Fruit fly (Drosophila melanogaster) whole organism, embryonic: ENCODE data around the gene RpL6.

ENCODE experiments used
- Blimp-1 ChIP-seq: fragments of 200-800 bp; sonication (Bioruptor generic); optimal IDR thresholded peaks from 3 replicates; lab custom pipeline; 2018; ENCODE audit warnings: missing biosample characterization, missing genetic modification characterization, mild to moderate bottlenecking, moderate library complexity, missing genetic modification reagents
- CG10267 ChIP-seq: fragments of 200-800 bp; sonication (Bioruptor generic); optimal IDR thresholded peaks from 2 replicates; lab custom pipeline; 2018; ENCODE audit warnings: missing biosample characterization, mild to moderate bottlenecking, missing genetic modification characterization, moderate library complexity
- CG10274 ChIP-seq: fragments of 200-800 bp; sonication (Bioruptor generic); optimal IDR thresholded peaks from 3 replicates; lab custom pipeline; 2017; ENCODE audit warnings: missing biosample characterization, mild to moderate bottlenecking, missing genetic modification characterization
- CG11085 ChIP-seq: fragments of 200-800 bp; sonication (Bioruptor generic); IDR thresholded peaks from 2 replicates; pipeline ENCODE4 v1.3.6; 2022; ENCODE audit warnings: missing biosample characterization, missing genetic modification characterization
- CG11398 ChIP-seq: fragments of 200-800 bp; sonication (Bioruptor generic); optimal IDR thresholded peaks from 2 replicates; lab custom pipeline; 2016; ENCODE audit warnings: missing biosample characterization, missing genetic modification characterization
- CG11560 ChIP-seq: fragments of 200-800 bp; sonication (Bioruptor generic); IDR thresholded peaks from 3 replicates; pipeline ENCODE4 v1.3.6; 2022; ENCODE audit warnings: missing biosample characterization, missing genetic modification characterization
- CG11695 ChIP-seq: fragments of 200-800 bp; sonication (Bioruptor generic); IDR thresholded peaks from 3 replicates; pipeline ENCODE4 v1.3.6; 2022; ENCODE audit warnings: missing biosample characterization, missing genetic modification characterization
- CG12942 ChIP-seq: fragments of 200-800 bp; sonication (Bioruptor generic); optimal IDR thresholded peaks from 3 replicates; lab custom pipeline; 2016; ENCODE audit warnings: missing biosample characterization, missing genetic modification characterization
- CG14014 ChIP-seq: fragments of 200-800 bp; sonication (Bioruptor generic); IDR thresholded peaks from 2 replicates; pipeline ENCODE4 v1.3.6; 2022; ENCODE audit warnings: missing biosample characterization, missing genetic modification characterization
- CG16863 ChIP-seq: fragments of 200-800 bp; sonication (Bioruptor generic); optimal IDR thresholded peaks from 3 replicates; lab custom pipeline; 2016; ENCODE audit warnings: missing biosample characterization, missing genetic modification characterization
- CG17612 ChIP-seq: fragments of 200-800 bp; sonication (Bioruptor generic); IDR thresholded peaks from 2 replicates; pipeline ENCODE4 v1.3.6; 2022; ENCODE audit warnings: missing biosample characterization, missing genetic modification characterization
- CG3065 ChIP-seq: fragments of 200-800 bp; sonication (Bioruptor generic); optimal IDR thresholded peaks from 2 replicates; lab custom pipeline; 2016; ENCODE audit warnings: missing biosample characterization, missing genetic modification characterization
- CG31365 ChIP-seq: fragments of 200-800 bp; sonication (Bioruptor generic); optimal IDR thresholded peaks from 2 replicates; lab custom pipeline; 2018; ENCODE audit warnings: missing biosample characterization, mild to moderate bottlenecking, missing genetic modification characterization
- CG34224 ChIP-seq: fragments of 200-800 bp; sonication (Bioruptor generic); IDR thresholded peaks from 3 replicates; pipeline ENCODE4 v1.3.6; 2022; ENCODE audit warnings: missing biosample characterization, missing genetic modification characterization; ENCODE audit not compliant: partially characterized antibody
- CG34376 ChIP-seq: fragments of 200-800 bp; sonication (Bioruptor generic); optimal IDR thresholded peaks from 2 replicates; lab custom pipeline; 2018; ENCODE audit warnings: missing biosample characterization, mild to moderate bottlenecking, missing genetic modification characterization
- CG34422 ChIP-seq: fragments of 200-800 bp; sonication (Bioruptor generic); IDR thresholded peaks from 3 replicates; pipeline ENCODE4 v1.3.6; 2022; ENCODE audit warnings: missing biosample characterization, missing genetic modification characterization
- CG3838 ChIP-seq: fragments of 200-800 bp; sonication (Bioruptor generic); optimal IDR thresholded peaks from 3 replicates; lab custom pipeline; 2016; ENCODE audit warnings: missing biosample characterization, missing genetic modification characterization
- CG4404 ChIP-seq: fragments of 200-800 bp; sonication (Bioruptor generic); IDR thresholded peaks from 2 replicates; pipeline ENCODE4 v1.3.6; 2022; ENCODE audit warnings: missing biosample characterization, missing genetic modification characterization
- CG5245 ChIP-seq: fragments of 200-800 bp; sonication (Bioruptor generic); optimal IDR thresholded peaks from 3 replicates; lab custom pipeline; 2016; ENCODE audit warnings: missing biosample characterization, missing genetic modification characterization
- CG7372 ChIP-seq: fragments of 200-800 bp; sonication (Bioruptor generic); IDR thresholded peaks from 2 replicates; pipeline ENCODE4 v1.3.6; 2022; ENCODE audit warnings: missing biosample characterization, missing genetic modification characterization
- Fer2 ChIP-seq: fragments of 200-800 bp; sonication (Bioruptor generic); optimal IDR thresholded peaks from 2 replicates; lab custom pipeline; 2018; ENCODE audit warnings: missing biosample characterization, mild to moderate bottlenecking, missing genetic modification characterization, moderate library complexity
- Hey ChIP-seq: fragments of 200-800 bp; sonication (Bioruptor generic); optimal IDR thresholded peaks from 3 replicates; lab custom pipeline; 2018; ENCODE audit warnings: missing biosample characterization, mild to moderate bottlenecking, missing genetic modification characterization
- Hr51 ChIP-seq, 2 experiments: fragments of 200-800 bp; sonication (Bioruptor generic); optimal IDR thresholded peaks; 2 replicates in 1 of 2; 3 replicates in 1 of 2; lab custom pipeline; 2016 to 2018; ENCODE audit warnings: missing biosample characterization in 2 of 2, missing genetic modification characterization in 2 of 2, mild to moderate bottlenecking in 1 of 2, moderate library complexity in 1 of 2
- Hsf ChIP-seq: fragments of 200-800 bp; sonication (Bioruptor generic); optimal IDR thresholded peaks from 3 replicates; lab custom pipeline; 2016; ENCODE audit warnings: missing biosample characterization, missing genetic modification characterization
- Myb ChIP-seq: fragments of 200-800 bp; sonication (Bioruptor generic); optimal IDR thresholded peaks from 2 replicates; lab custom pipeline; 2016; ENCODE audit warnings: missing biosample characterization, missing genetic modification characterization
- NFAT ChIP-seq: fragments of 200-800 bp; sonication (Bioruptor generic); IDR thresholded peaks from 2 replicates; pipeline ENCODE4 v1.3.6; 2022; ENCODE audit warnings: missing biosample characterization, missing genetic modification characterization
- Taf1 ChIP-seq: fragments of 200-800 bp; sonication (Bioruptor generic); IDR thresholded peaks from 2 replicates; pipeline ENCODE4 v1.3.6; 2022; ENCODE audit warnings: missing biosample characterization, missing genetic modification characterization
- ab ChIP-seq: fragments of 200-800 bp; sonication (Bioruptor generic); optimal IDR thresholded peaks from 2 replicates; lab custom pipeline; 2016; ENCODE audit warnings: missing biosample characterization, missing genetic modification characterization
- ase ChIP-seq: fragments of 200-800 bp; sonication (Bioruptor generic); IDR thresholded peaks from 3 replicates; pipeline ENCODE4 v1.3.6; 2022; ENCODE audit warnings: missing biosample characterization, missing genetic modification characterization
- bowl ChIP-seq: fragments of 200-800 bp; sonication (Bioruptor generic); IDR thresholded peaks from 2 replicates; pipeline ENCODE4 v1.3.6; 2022; ENCODE audit warnings: missing biosample characterization, missing genetic modification characterization
- cas ChIP-seq: fragments of 200-800 bp; sonication (Bioruptor generic); IDR thresholded peaks from 2 replicates; pipeline ENCODE4 v1.3.6; 2022; ENCODE audit warnings: missing biosample characterization, missing genetic modification characterization
- croc ChIP-seq: fragments of 200-800 bp; sonication (Bioruptor generic); conservative IDR thresholded peaks from 3 replicates; pipeline ENCODE4 v1.3.6; 2022; ENCODE audit warnings: missing biosample characterization, missing genetic modification characterization
- dmrt11E ChIP-seq: fragments of 200-800 bp; sonication (Bioruptor generic); optimal IDR thresholded peaks from 3 replicates; lab custom pipeline; 2018; ENCODE audit warnings: missing biosample characterization, mild to moderate bottlenecking, missing genetic modification characterization, moderate library complexity
- dpn ChIP-seq, 2 experiments: fragments of 200-800 bp; sonication (Bioruptor generic); optimal IDR thresholded peaks; 3 replicates each; lab custom pipeline; 2016; ENCODE audit warnings: missing biosample characterization in 2 of 2, missing genetic modification characterization in 2 of 2
- emc ChIP-seq: fragments of 200-800 bp; sonication (Bioruptor generic); optimal IDR thresholded peaks from 2 replicates; lab custom pipeline; 2016; ENCODE audit warnings: missing biosample characterization, missing genetic modification characterization
- eve ChIP-seq, 2 experiments: fragments of >200 bp; optimal IDR thresholded peaks; 2 replicates each; lab custom pipeline; 2017; ENCODE audit warnings: missing biosample characterization in 2 of 2, missing genetic modification characterization in 2 of 2
- gcm2 ChIP-seq: fragments of 200-800 bp; sonication (Bioruptor generic); optimal IDR thresholded peaks from 2 replicates; lab custom pipeline; 2016; ENCODE audit warnings: missing biosample characterization, missing genetic modification characterization
- jigr1 ChIP-seq: fragments of 200-800 bp; sonication (Bioruptor generic); IDR thresholded peaks from 3 replicates; pipeline ENCODE4 v1.3.6; 2022; ENCODE audit warnings: missing biosample characterization, missing genetic modification characterization
- lab ChIP-seq: fragments of 200-800 bp; sonication (Bioruptor generic); optimal IDR thresholded peaks from 3 replicates; lab custom pipeline; 2017; ENCODE audit warnings: missing biosample characterization, missing genetic modification characterization, mild to moderate bottlenecking, moderate library complexity, missing genetic modification reagents
- nerfin-1 ChIP-seq: fragments of 200-800 bp; sonication (Bioruptor generic); optimal IDR thresholded peaks from 3 replicates; lab custom pipeline; 2019; ENCODE audit warnings: missing biosample characterization, mild to moderate bottlenecking, missing genetic modification characterization, moderate library complexity
- nerfin-2 ChIP-seq: fragments of 200-800 bp; sonication (Bioruptor generic); IDR thresholded peaks from 2 replicates; pipeline ENCODE4 v1.3.6; 2022; ENCODE audit warnings: missing biosample characterization, missing genetic modification characterization; ENCODE audit not compliant: partially characterized antibody
- onecut ChIP-seq: fragments of 200-800 bp; sonication (Bioruptor generic); IDR thresholded peaks from 2 replicates; pipeline ENCODE4 v1.3.6; 2022; ENCODE audit warnings: missing biosample characterization, missing genetic modification characterization
- otp ChIP-seq: fragments of 200-800 bp; sonication (Bioruptor generic); IDR thresholded peaks from 3 replicates; pipeline ENCODE4, ENCODE4 v1.3.6; 2022; ENCODE audit warnings: missing biosample characterization, missing genetic modification characterization
- prd ChIP-seq, 3 experiments: fragments of >200 bp in 2 of 3; fragments of 200-800 bp in 1 of 3; sonication (Bioruptor generic) in 1 of 3; optimal IDR thresholded peaks in 2 of 3; IDR thresholded peaks in 1 of 3; 2 replicates in 2 of 3; 3 replicates in 1 of 3; pipeline versions ENCODE4 v1.3.6 to Lab custom; 2017 to 2022; ENCODE audit warnings: missing biosample characterization in 1 of 3, missing genetic modification characterization in 1 of 3
- sisA ChIP-seq: fragments of 200-800 bp; sonication (Bioruptor generic); IDR thresholded peaks from 2 replicates; pipeline ENCODE4 v1.3.6; 2022; ENCODE audit warnings: missing biosample characterization, missing genetic modification characterization
- sna ChIP-seq: fragments of 200-800 bp; sonication (Bioruptor generic); IDR thresholded peaks from 2 replicates; pipeline ENCODE4 v1.3.6; 2022; ENCODE audit warnings: missing biosample characterization, missing genetic modification characterization; ENCODE audit not compliant: partially characterized antibody
- sob ChIP-seq: fragments of 200-800 bp; sonication (Bioruptor generic); IDR thresholded peaks from 2 replicates; pipeline ENCODE4 v1.3.6; 2022; ENCODE audit warnings: missing biosample characterization, missing genetic modification characterization
- sr ChIP-seq: fragments of 200-800 bp; sonication (Bioruptor generic); IDR thresholded peaks from 3 replicates; pipeline ENCODE4 v1.3.6; 2022; ENCODE audit warnings: missing biosample characterization, missing genetic modification characterization
- ssp ChIP-seq: fragments of 200-800 bp; sonication (Bioruptor generic); IDR thresholded peaks from 2 replicates; pipeline ENCODE4 v1.3.6; 2022; ENCODE audit warnings: missing biosample characterization, missing genetic modification characterization
- sug ChIP-seq: fragments of 200-800 bp; optimal IDR thresholded peaks from 2 replicates; lab custom pipeline; 2019; ENCODE audit warnings: missing biosample characterization, mild to moderate bottlenecking, missing genetic modification characterization, moderate library complexity

RpL6 gene

dm6 chr3R:31548766-31549510 is 47.1 kb downstream of the RpL6 start (continued):
- TF ChIP-seq Hr51 (GFP tag; optimal IDR thresholded peaks at IDR 0.05; lab: Kevin White, UChicago) (no peak), CG17612 (GFP tag; lab: Robert Waterston, UW) (no peak), Blimp-1 (GFP tag; lab: Kevin White, UChicago) (peak; percentile 33), bowl (no peak), gcm2 (GFP tag; lab: Kevin White, UChicago) (no peak), dmrt11E (tag; lab: Kevin White, UChicago) (peak; percentile 47), CG34224 (no peak), Hsf (GFP tag; lab: Kevin White, UChicago) (no peak), eve (GFP tag; optimal IDR thresholded peaks at IDR 0.05; lab: Kevin White, UChicago) (no peak), CG5245 (no peak), cas (GFP tag; lab: Robert Waterston, UW) (no peak), croc (GFP tag; lab: Robert Waterston, UW) (no peak), Taf1 (GFP tag; lab: Robert Waterston, UW) (no peak), CG11085 (GFP tag; lab: Robert Waterston, UW) (no peak), otp (GFP tag; lab: Robert Waterston, UW) (peak; percentile 52; the same call in 1 of the 3 replicates), sob (GFP tag; lab: Robert Waterston, UW) (no peak), lab (no peak), CG4404 (GFP tag; lab: Robert Waterston, UW) (no peak), CG3838 (no peak), Hey (no peak), CG11695 (GFP tag; lab: Robert Waterston, UW) (no peak), NFAT (GFP tag; lab: Robert Waterston, UW) (no peak), sug (tag; lab: Kevin White, UChicago) (no peak), onecut (no peak), CG10274 (GFP tag; lab: Kevin White, UChicago) (no peak), emc (GFP tag; lab: Kevin White, UChicago) (no peak), nerfin-2 (GFP tag; lab: Robert Waterston, UW) (no peak), ase (GFP tag; lab: Robert Waterston, UW) (no peak), CG34376 (no peak), CG16863 (GFP tag; lab: Kevin White, UChicago) (no peak), CG11398 (GFP tag; lab: Kevin White, UChicago) (no peak), prd (optimal IDR thresholded peaks at IDR 0.05; lab: Kevin White, UChicago) (no peak), prd (GFP tag; IDR thresholded peaks at IDR 0.05; lab: Robert Waterston, UW) (no peak), ssp (GFP tag; lab: Robert Waterston, UW) (no peak), jigr1 (no peak), dpn (GFP tag; optimal IDR thresholded peaks at IDR 0.05; lab: Kevin White, UChicago) (no peak), sna (no peak), CG10267 (tag; lab: Kevin White, UChicago) (no peak), Myb (GFP tag; lab: Kevin White, UChicago) (no peak), CG12942 (GFP tag; lab: Kevin White, UChicago) (no peak), CG7372 (no peak), CG31365 (tag; lab: Kevin White, UChicago) (peak; percentile 22), sr (GFP tag; lab: Robert Waterston, UW) (no peak), sisA (GFP tag; lab: Robert Waterston, UW) (no peak), ab (GFP tag; lab: Kevin White, UChicago) (no peak), Fer2 (tag; lab: Kevin White, UChicago) (no peak), CG34422 (no peak), CG14014 (GFP tag; lab: Robert Waterston, UW) (no peak), nerfin-1 (tag; lab: Kevin White, UChicago) (peak; percentile 20), CG11560 (tag; lab: Robert Waterston, UW) (no peak), CG3065 (no peak)
